Fruit fly (Drosophila melanogaster): Measurements from ENCODE around the gene Takl2.

Gene Takl2

dm6 chr3R:22745432-22745831, 11.8 kb upstream of the Takl2 start, which contains the start of the genes vret and HP1c:
TSS of gene vret (minus strand) at chr3R:22745581.
TSS of gene HP1c (plus strand) at chr3R:22745620.
- TF ChIP-seq h (optimal IDR thresholded peaks at IDR 0.05) (no peak), insv (optimal IDR thresholded peaks at IDR 0.05) (no peak), ttk (optimal IDR thresholded peaks at IDR 0.05) (no peak), Sin3A (optimal IDR thresholded peaks at IDR 0.05) (no peak), Myc (optimal IDR thresholded peaks at IDR 0.05) (no peak), psq (optimal IDR thresholded peaks at IDR 0.05) (no peak)

DNA sequence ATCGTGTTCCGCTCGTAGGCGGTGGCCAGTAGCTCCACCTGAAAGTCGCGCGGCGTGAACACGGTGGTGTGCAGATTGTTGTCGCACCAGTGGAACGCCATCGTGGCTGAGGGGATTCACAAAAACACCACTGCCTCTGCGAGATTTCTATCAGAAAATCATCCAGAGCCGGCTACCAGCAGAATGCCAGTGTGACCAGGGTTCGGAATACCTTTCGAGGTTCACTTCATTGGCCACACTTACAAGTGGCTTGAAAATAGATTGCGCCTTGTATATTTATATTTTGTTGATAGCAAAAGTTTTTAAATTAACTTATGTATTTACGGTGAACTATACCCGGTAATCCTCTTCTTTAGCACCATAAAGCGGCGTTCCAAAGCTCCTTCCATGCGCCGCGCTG, 7.3 kb upstream of the Takl2 start, which contains the start of the genes Dcr-1 and CG6985:
Gene Dcr-1, minus strand, starts transcription at position 162 of the 400 bp plus-strand sequence.
Gene CG6985, plus strand, starts transcription at position 221 of the 400 bp plus-strand sequence.
- TF ChIP-seq psq (optimal IDR thresholded peaks at IDR 0.05) (no peak), h (optimal IDR thresholded peaks at IDR 0.05) (no peak), insv (optimal IDR thresholded peaks at IDR 0.05) (no peak), Sin3A (optimal IDR thresholded peaks at IDR 0.05) (no peak), ttk (optimal IDR thresholded peaks at IDR 0.05) (no peak), Myc (optimal IDR thresholded peaks at IDR 0.05) (no peak)

DNA sequence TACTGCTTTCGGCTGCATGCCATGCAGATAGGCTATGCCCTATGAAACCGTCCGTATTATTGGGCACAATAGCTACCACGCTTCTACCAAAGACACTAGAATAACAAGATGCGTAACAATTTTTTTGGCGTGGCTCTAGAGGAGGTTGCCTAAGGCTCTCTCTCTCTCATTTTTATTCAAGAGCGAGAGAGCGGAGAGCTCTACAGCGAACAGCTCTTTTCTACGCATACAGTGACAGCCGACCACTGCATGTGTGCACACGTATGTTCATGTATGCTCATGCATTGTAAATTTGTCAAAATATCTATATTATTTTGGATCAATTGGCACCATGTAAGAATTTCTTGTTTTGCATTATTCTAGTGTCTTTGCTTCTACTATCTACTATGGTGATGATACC, 656 bp downstream of the Takl2 start:
- no peak for TF ChIP-seq Myc (optimal IDR thresholded peaks at IDR 0.05)
- no peak for TF ChIP-seq insv (optimal IDR thresholded peaks at IDR 0.05)
- TF ChIP-seq psq (optimal IDR thresholded peaks at IDR 0.05), result no peak
- TF ChIP-seq h (optimal IDR thresholded peaks at IDR 0.05), result no peak
- no peak for TF ChIP-seq ttk (optimal IDR thresholded peaks at IDR 0.05)
- no peak for TF ChIP-seq Sin3A (optimal IDR thresholded peaks at IDR 0.05)

DNA sequence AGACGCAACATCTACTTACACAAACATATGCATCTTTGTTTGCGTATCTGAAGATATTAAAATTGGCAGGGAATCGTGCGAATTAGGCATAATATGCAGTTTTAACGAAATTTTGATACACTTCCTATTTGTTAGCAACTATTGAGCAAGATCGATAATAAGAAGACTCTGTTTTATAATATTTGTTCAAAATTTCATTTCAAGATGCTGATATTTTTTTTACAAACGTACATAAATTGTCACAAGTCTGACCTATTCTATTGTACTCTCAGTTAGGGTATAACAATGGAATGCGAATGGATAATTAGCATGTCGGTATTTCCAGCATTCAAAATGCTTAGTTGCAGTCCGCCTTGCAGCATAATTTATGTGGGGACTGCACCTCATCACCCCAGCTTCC, 5.8 kb downstream of the Takl2 start:
- no peak for TF ChIP-seq ttk (optimal IDR thresholded peaks at IDR 0.05)
- no peak for TF ChIP-seq Sin3A (optimal IDR thresholded peaks at IDR 0.05)
- no peak for TF ChIP-seq Myc (optimal IDR thresholded peaks at IDR 0.05)
- TF ChIP-seq h (optimal IDR thresholded peaks at IDR 0.05), result no peak
- no peak for TF ChIP-seq psq (optimal IDR thresholded peaks at IDR 0.05)
- no peak for TF ChIP-seq insv (optimal IDR thresholded peaks at IDR 0.05)

DNA sequence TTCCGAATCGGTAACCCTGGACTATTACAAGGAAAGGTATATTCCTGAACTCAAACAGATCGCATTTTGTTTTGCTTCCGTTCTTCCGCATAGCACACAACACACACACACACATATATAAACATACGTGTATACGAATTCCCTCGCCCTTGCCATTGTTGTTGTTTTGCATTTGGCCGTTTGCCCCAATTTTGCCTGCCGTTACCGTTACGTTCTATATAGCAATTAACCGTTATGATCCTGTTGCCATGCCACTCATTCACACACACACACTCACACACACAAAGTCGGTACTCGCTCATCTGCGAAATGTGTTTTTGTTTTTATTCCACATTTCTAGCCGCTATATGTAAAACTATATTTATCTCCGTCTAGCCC, 6.2 kb downstream of the Takl2 start:
- no peak for TF ChIP-seq h (optimal IDR thresholded peaks at IDR 0.05)
- TF ChIP-seq Myc (optimal IDR thresholded peaks at IDR 0.05), result no peak
- TF ChIP-seq psq (optimal IDR thresholded peaks at IDR 0.05), result no peak
- TF ChIP-seq ttk (optimal IDR thresholded peaks at IDR 0.05), result no peak
- TF ChIP-seq Sin3A (optimal IDR thresholded peaks at IDR 0.05), result no peak
- TF ChIP-seq insv (optimal IDR thresholded peaks at IDR 0.05), result no peak

- TF ChIP-seq psq (optimal IDR thresholded peaks at IDR 0.05) (no peak), h (optimal IDR thresholded peaks at IDR 0.05) (no peak), Sin3A (optimal IDR thresholded peaks at IDR 0.05) (no peak), ttk (optimal IDR thresholded peaks at IDR 0.05) (no peak), Myc (optimal IDR thresholded peaks at IDR 0.05) (no peak)
These were observed 6.7 kb downstream of the Takl2 start, which contains the start of gene CG45049 for dm6 chr3R:22726771-22727455. TSS of gene CG45049 (plus strand) at chr3R:22726967.

dm6 chr3R:22726031-22726770, 7.5 kb downstream of the Takl2 start, which contains the start of gene RNF220:
TSS of gene RNF220 (minus strand) at chr3R:22726414.
- no peak for TF ChIP-seq h (optimal IDR thresholded peaks at IDR 0.05)
- no peak for TF ChIP-seq insv (optimal IDR thresholded peaks at IDR 0.05)
- no peak for TF ChIP-seq Sin3A (optimal IDR thresholded peaks at IDR 0.05)
- TF ChIP-seq psq (optimal IDR thresholded peaks at IDR 0.05), result peak; percentile 73

dm6 chr3R:22724149-22724973, 9.3 kb downstream of the Takl2 start, which contains the start of gene Irp-1A:
TSS of gene Irp-1A (minus strand) at chr3R:22724587.
- no peak for TF ChIP-seq h (optimal IDR thresholded peaks at IDR 0.05)
- TF ChIP-seq ttk (optimal IDR thresholded peaks at IDR 0.05), result no peak
- no peak for TF ChIP-seq Sin3A (optimal IDR thresholded peaks at IDR 0.05)
- no peak for TF ChIP-seq psq (optimal IDR thresholded peaks at IDR 0.05)
- TF ChIP-seq insv (optimal IDR thresholded peaks at IDR 0.05), result no peak
- TF ChIP-seq Myc (optimal IDR thresholded peaks at IDR 0.05), result no peak

- peak; percentile 23 for TF ChIP-seq psq (optimal IDR thresholded peaks at IDR 0.05)
- TF ChIP-seq insv (optimal IDR thresholded peaks at IDR 0.05), result no peak
- no peak for TF ChIP-seq Myc (optimal IDR thresholded peaks at IDR 0.05)
- no peak for TF ChIP-seq h (optimal IDR thresholded peaks at IDR 0.05)
- TF ChIP-seq ttk (optimal IDR thresholded peaks at IDR 0.05), result no peak
- TF ChIP-seq Sin3A (optimal IDR thresholded peaks at IDR 0.05), result no peak
These were observed 12.8 kb downstream of the Takl2 start, which contains the start of gene wge for dm6 chr3R:22720808-22721306. TSS of gene wge (minus strand) at chr3R:22721150.

DNA sequence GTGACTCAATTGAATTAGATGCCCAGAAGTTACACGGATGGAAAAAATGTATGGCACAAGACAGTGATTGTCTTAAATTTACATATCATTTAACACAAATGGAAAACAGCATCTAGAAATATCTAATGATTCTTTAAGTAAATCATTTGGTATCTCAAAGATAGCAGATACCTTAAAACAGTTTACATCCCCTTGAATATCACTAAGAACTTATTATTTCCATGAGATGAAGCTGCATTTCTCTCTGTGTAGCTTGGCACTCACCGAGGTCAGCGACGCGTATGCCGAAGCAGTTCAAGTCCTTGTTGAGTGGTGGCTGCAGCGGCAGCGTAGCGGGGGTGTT, 14.1 kb downstream of the Takl2 start:
- TF ChIP-seq h (optimal IDR thresholded peaks at IDR 0.05), result no peak
- no peak for TF ChIP-seq insv (optimal IDR thresholded peaks at IDR 0.05)
- TF ChIP-seq Sin3A (optimal IDR thresholded peaks at IDR 0.05), result no peak
- no peak for TF ChIP-seq ttk (optimal IDR thresholded peaks at IDR 0.05)
- TF ChIP-seq psq (optimal IDR thresholded peaks at IDR 0.05), result no peak
- TF ChIP-seq Myc (optimal IDR thresholded peaks at IDR 0.05), result no peak

- TF ChIP-seq Sin3A (optimal IDR thresholded peaks at IDR 0.05), result no peak
- TF ChIP-seq Myc (optimal IDR thresholded peaks at IDR 0.05), result no peak
- TF ChIP-seq psq (optimal IDR thresholded peaks at IDR 0.05), result no peak
- TF ChIP-seq h (optimal IDR thresholded peaks at IDR 0.05), result no peak
- no peak for TF ChIP-seq insv (optimal IDR thresholded peaks at IDR 0.05)
- no peak for TF ChIP-seq ttk (optimal IDR thresholded peaks at IDR 0.05)
These were observed 14.6 kb downstream of the Takl2 start for dm6 chr3R:22718937-22719606.

Measured in Kc167 (cell line).